Worm (Caenorhabditis elegans): ENCODE measurements around the gene F13H6.5.

ce11 chrV:6407587-6407986 is 32.8 kb upstream of the F13H6.5 start:
- no peak for TF ChIP-seq ama-1 (optimal IDR thresholded peaks at IDR 0.05)
- TF ChIP-seq flt-1 (GFP tag; IDR thresholded peaks at IDR 0.05) = no peak
- TF ChIP-seq tbx-37 (GFP tag; conservative IDR thresholded peaks at IDR 0.05) = no peak
- no peak for TF ChIP-seq ets-7 (tag; optimal IDR thresholded peaks at IDR 0.05)
- no peak for TF ChIP-seq hmg-4 (GFP tag; optimal IDR thresholded peaks at IDR 0.05)
